ENCODE assay signal across 4 fruit fly cellular contexts in the genomic region with DNA sequence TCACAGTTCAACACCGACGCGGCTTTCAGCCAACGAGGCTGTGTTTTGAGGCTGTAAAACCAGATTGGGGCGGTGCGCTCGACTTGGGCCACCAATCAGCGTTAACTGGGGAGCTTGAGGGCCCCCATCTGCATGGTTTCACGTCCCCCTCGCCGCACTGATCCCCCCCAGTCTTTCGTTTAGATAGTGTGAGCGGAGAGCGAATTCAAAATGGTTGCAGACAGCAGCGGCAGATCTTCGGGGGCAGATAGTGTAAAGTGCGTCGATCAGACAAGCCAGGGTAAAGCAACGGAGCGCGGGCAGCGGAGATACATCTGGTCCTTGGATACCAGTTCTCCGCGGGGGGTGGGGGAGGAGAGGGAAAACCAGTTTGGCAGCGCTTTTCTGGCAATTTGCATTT.
A peak's percentile ranks its signal among the peaks of the same experiment; 100 is the strongest.
TF ChIP-seq lines count a peak whose summit lies in the region.

No protein-coding gene starts in this region.

- TF ChIP-seq CTCF in whole organism, embryonic (GFP tag; optimal IDR thresholded peaks at IDR 0.05; lab: Kevin White, UChicago) = no peak

TF ChIP-seq in whole organism, embryonic, 481 proteins besides CTCF, POLR2A, EP300 and RAD21 (continues in another document):
- TF ChIP-seq crol (GFP tag; IDR thresholded peaks at IDR 0.05; lab: Robert Waterston, UW) (peak; percentile 94), chn (GFP tag; optimal IDR thresholded peaks at IDR 0.05; lab: Kevin White, UChicago) (no peak), CG10654 (GFP tag; optimal IDR thresholded peaks at IDR 0.05; lab: Kevin White, UChicago) (no peak), zf30C (GFP tag; optimal IDR thresholded peaks at IDR 0.05; lab: Kevin White, UChicago) (no peak), Hr3 (GFP tag; optimal IDR thresholded peaks at IDR 0.05; lab: Kevin White, UChicago) (no peak), sr (GFP tag; IDR thresholded peaks at IDR 0.05; lab: Robert Waterston, UW) (0 out of 3 replicates have a peak, but pooled peaks have one; percentile 40), grn (GFP tag; optimal IDR thresholded peaks at IDR 0.05; lab: Kevin White, UChicago) (peak; percentile 85), CG32772 (GFP tag; IDR thresholded peaks at IDR 0.05; lab: Robert Waterston, UW) (0 out of 2 replicates have a peak, but pooled peaks have one; percentile 5), CG11085 (GFP tag; IDR thresholded peaks at IDR 0.05; lab: Robert Waterston, UW) (no peak), row (GFP tag; IDR thresholded peaks at IDR 0.05; lab: Robert Waterston, UW) (no peak), ewg (GFP tag; optimal IDR thresholded peaks at IDR 0.05; lab: Kevin White, UChicago) (no peak), Fer2 (tag; optimal IDR thresholded peaks at IDR 0.05; lab: Kevin White, UChicago) (no peak), cg (GFP tag; optimal IDR thresholded peaks at IDR 0.05; lab: Kevin White, UChicago) (peak; percentile 15), chinmo (GFP tag; IDR thresholded peaks at IDR 0.05; lab: Robert Waterston, UW; ENCODE audit: partially characterized antibody) (peak; percentile 72; the same call in 1 of the 4 replicates), CG12104 (GFP tag; optimal IDR thresholded peaks at IDR 0.05; lab: Kevin White, UChicago) (no peak), CG11247 (GFP tag; IDR thresholded peaks at IDR 0.05; lab: Robert Waterston, UW) (0 out of 2 replicates have a peak, but pooled peaks have one; percentile 20), CG2120 (GFP tag; optimal IDR thresholded peaks at IDR 0.05; lab: Kevin White, UChicago) (no peak), pb (GFP tag; optimal IDR thresholded peaks at IDR 0.05; lab: Kevin White, UChicago) (no peak), Rx (GFP tag; IDR thresholded peaks at IDR 0.05; lab: Robert Waterston, UW) (no peak), ind (GFP tag; optimal IDR thresholded peaks at IDR 0.05; lab: Kevin White, UChicago) (no peak)

TF ChIP-seq in whole organism, prepupa, 60 proteins besides CTCF, POLR2A, EP300 and RAD21 (continues in another document):
- TF ChIP-seq Hr38 (GFP tag; optimal IDR thresholded peaks at IDR 0.05; lab: Kevin White, UChicago) = no peak
- no peak for TF ChIP-seq Ets96B (tag; optimal IDR thresholded peaks at IDR 0.05; lab: Kevin White, UChicago)
- TF ChIP-seq CG11762 (GFP tag; optimal IDR thresholded peaks at IDR 0.05; lab: Kevin White, UChicago; ENCODE audit: insufficient read depth) = no peak
- no peak for TF ChIP-seq CG8632 (GFP tag; optimal IDR thresholded peaks at IDR 0.05; lab: Kevin White, UChicago)
- TF ChIP-seq pdm3 (GFP tag; optimal IDR thresholded peaks at IDR 0.05; lab: Kevin White, UChicago) = no peak
- no peak for TF ChIP-seq fd59A (GFP tag; optimal IDR thresholded peaks at IDR 0.05; lab: Kevin White, UChicago)
- peak; percentile 37; the same call in 1 of the 3 replicates for TF ChIP-seq CG6163 (GFP tag; IDR thresholded peaks at IDR 0.05; lab: Robert Waterston, UW)
- TF ChIP-seq CG32006 (GFP tag; optimal IDR thresholded peaks at IDR 0.05; lab: Kevin White, UChicago) = no peak
- no peak for TF ChIP-seq CG11902 (GFP tag; optimal IDR thresholded peaks at IDR 0.05; lab: Kevin White, UChicago)
- TF ChIP-seq CG15336 (GFP tag; IDR thresholded peaks at IDR 0.05; lab: Robert Waterston, UW) = peak; percentile 15; the same call in 1 of the 2 replicates
- TF ChIP-seq Hr4 (GFP tag; optimal IDR thresholded peaks at IDR 0.05; lab: Kevin White, UChicago) = no peak
- no peak for TF ChIP-seq CG3919 (GFP tag; optimal IDR thresholded peaks at IDR 0.05; lab: Kevin White, UChicago)
- TF ChIP-seq Gug (GFP tag; IDR thresholded peaks at IDR 0.05; lab: Robert Waterston, UW) = no peak
- TF ChIP-seq Blimp-1 (GFP tag; optimal IDR thresholded peaks at IDR 0.05; lab: Kevin White, UChicago) = no peak
- TF ChIP-seq lz (GFP tag; optimal IDR thresholded peaks at IDR 0.05; lab: Kevin White, UChicago) = no peak
- no peak for TF ChIP-seq CG31627 (GFP tag; optimal IDR thresholded peaks at IDR 0.05; lab: Kevin White, UChicago)
- no peak for TF ChIP-seq net (GFP tag; optimal IDR thresholded peaks at IDR 0.05; lab: Kevin White, UChicago)
- no peak for TF ChIP-seq Smox (GFP tag; optimal IDR thresholded peaks at IDR 0.05; lab: Kevin White, UChicago)
- 0 out of 3 replicates have a peak, but pooled peaks have one; percentile 23 for TF ChIP-seq eg (GFP tag; IDR thresholded peaks at IDR 0.05; lab: Robert Waterston, UW)
- TF ChIP-seq CG10669 (GFP tag; optimal IDR thresholded peaks at IDR 0.05; lab: Kevin White, UChicago) = no peak
- no peak for TF ChIP-seq svp (GFP tag; lab: Kevin White, UChicago)
- peak; percentile 20 to 41 for TF ChIP-seq ss (GFP tag; optimal IDR thresholded peaks at IDR 0.05; lab: Kevin White, UChicago)
- TF ChIP-seq Sox14 (GFP tag; optimal IDR thresholded peaks at IDR 0.05; lab: Kevin White, UChicago) = no peak

TF ChIP-seq in whole organism, pupa, 21 proteins besides CTCF, POLR2A, EP300 and RAD21:
- TF ChIP-seq EcR (GFP tag; optimal IDR thresholded peaks at IDR 0.05; lab: Kevin White, UChicago) (peak; percentile 52), CG17806 (tag; optimal IDR thresholded peaks at IDR 0.05; lab: Kevin White, UChicago) (no peak), Ets98B (GFP tag; IDR thresholded peaks at IDR 0.05; lab: Robert Waterston, UW) (peak; percentile 31; the same call in 1 of the 2 replicates), fd96Ca (GFP tag; IDR thresholded peaks at IDR 0.05; lab: Robert Waterston, UW) (peak; percentile 51; the same call in 1 of the 3 replicates), CG8301 (tag; optimal IDR thresholded peaks at IDR 0.05; lab: Kevin White, UChicago) (no peak), CG12605 (GFP tag; IDR thresholded peaks at IDR 0.05; lab: Robert Waterston, UW) (0 out of 2 replicates have a peak, but pooled peaks have one; percentile 31), CG32121 (GFP tag; IDR thresholded peaks at IDR 0.05; lab: Robert Waterston, UW) (peak; percentile 18; the same call in 1 of the 2 replicates), CG13204 (GFP tag; optimal IDR thresholded peaks at IDR 0.05; lab: Kevin White, UChicago) (peak; percentile 11), rn (GFP tag; IDR thresholded peaks at IDR 0.05; lab: Robert Waterston, UW) (no peak), gl (tag; optimal IDR thresholded peaks at IDR 0.05; lab: Kevin White, UChicago) (peak; percentile 37), CG4496 (GFP tag; IDR thresholded peaks at IDR 0.05; lab: Robert Waterston, UW) (peak; percentile 61; the same call in 1 of the 3 replicates)

TF ChIP-seq in whole organism, wandering third instar larva, 38 proteins besides CTCF, POLR2A, EP300 and RAD21:
- TF ChIP-seq psq (GFP tag; optimal IDR thresholded peaks at IDR 0.05; lab: Kevin White, UChicago) (peak; percentile 31), Rel (GFP tag; optimal IDR thresholded peaks at IDR 0.05; lab: Kevin White, UChicago) (no peak), Rel (tag; optimal IDR thresholded peaks at IDR 0.05; lab: Kevin White, UChicago) (no peak), Dif (GFP tag; optimal IDR thresholded peaks at IDR 0.05; lab: Kevin White, UChicago; ENCODE audit: partially characterized antibody) (peak; percentile 44), Sp1 (GFP tag; optimal IDR thresholded peaks at IDR 0.05; lab: Kevin White, UChicago) (no peak), dl (GFP tag; optimal IDR thresholded peaks at IDR 0.05; lab: Kevin White, UChicago; ENCODE audit: insufficient read depth in 1 of 2, partially characterized antibody in 2 of 2) (peak in 1 of 2 experiments; percentile 20), h (GFP tag; optimal IDR thresholded peaks at IDR 0.05; lab: Kevin White, UChicago) (no peak), Vsx2 (GFP tag; optimal IDR thresholded peaks at IDR 0.05; lab: Kevin White, UChicago; ENCODE audit: partially characterized antibody) (peak; percentile 45)
